Worm (Caenorhabditis elegans) whole organism, mixed stage, embryonic: Measurements from ENCODE around the gene str-177.

Source experiments
- M03D4.4 ChIP-seq: sonication (generic microtip); optimal IDR thresholded peaks from 2 replicates; lab custom pipeline; 2017; ENCODE audit warnings: mild to moderate bottlenecking, missing genetic modification characterization, missing compliant biosample characterization
- blmp-1 ChIP-seq: fragments of 150-350 bp; optimal IDR thresholded peaks from 2 replicates; lab custom pipeline; 2014; ENCODE audit warnings: missing biosample characterization, missing genetic modification characterization
- elt-1 ChIP-seq: sonication (generic microtip); optimal IDR thresholded peaks from 2 replicates; lab custom pipeline; 2017; ENCODE audit warnings: missing genetic modification characterization, mild to moderate bottlenecking, missing compliant biosample characterization, antibody characterized with exemption, moderate library complexity, borderline replicate concordance; ENCODE audit not compliant: insufficient read depth
- elt-3 ChIP-seq: fragments of 150-350 bp; optimal IDR thresholded peaks from 2 replicates; lab custom pipeline; 2014; ENCODE audit warnings: missing biosample characterization, missing genetic modification characterization
- hlh-1 ChIP-seq: fragments of 150-350 bp; optimal IDR thresholded peaks from 2 replicates; lab custom pipeline; 2014; ENCODE audit warnings: missing biosample characterization, missing genetic modification reagents, missing genetic modification characterization
- lsy-2 ChIP-seq: fragments of 150-350 bp; optimal IDR thresholded peaks from 2 replicates; lab custom pipeline; 2014; ENCODE audit warnings: missing biosample characterization, missing genetic modification characterization
- mab-5 ChIP-seq: fragments of 150-350 bp; optimal IDR thresholded peaks from 2 replicates; lab custom pipeline; 2014; ENCODE audit warnings: missing biosample characterization, missing genetic modification characterization
- mep-1 ChIP-seq: fragments of 150-350 bp; optimal IDR thresholded peaks from 2 replicates; lab custom pipeline; 2017; ENCODE audit warnings: missing biosample characterization, missing genetic modification reagents, missing genetic modification characterization, inconsistent platforms
- nhr-12 ChIP-seq: fragments of 150-350 bp; optimal IDR thresholded peaks from 2 replicates; lab custom pipeline; 2014; ENCODE audit warnings: missing biosample characterization, missing genetic modification characterization
- nhr-237 ChIP-seq: fragments of 150-350 bp; optimal IDR thresholded peaks from 2 replicates; lab custom pipeline; 2014; ENCODE audit warnings: missing biosample characterization, missing genetic modification characterization
- pha-4 ChIP-seq: fragments of 150-350 bp; optimal IDR thresholded peaks from 2 replicates; lab custom pipeline; 2018; ENCODE audit warnings: missing biosample characterization, missing genetic modification reagents, missing genetic modification characterization
- snpc-4 ChIP-seq: fragments of 150-350 bp; optimal IDR thresholded peaks from 2 replicates; lab custom pipeline; 2014; ENCODE audit warnings: missing biosample characterization, missing genetic modification characterization
- unc-62 ChIP-seq: fragments of 150-350 bp; optimal IDR thresholded peaks from 2 replicates; lab custom pipeline; 2014; ENCODE audit warnings: missing biosample characterization, missing genetic modification reagents, missing genetic modification characterization
- ztf-11 ChIP-seq: fragments of 150-350 bp; optimal IDR thresholded peaks from 2 replicates; lab custom pipeline; 2014; ENCODE audit warnings: missing biosample characterization, missing genetic modification characterization

DNA sequence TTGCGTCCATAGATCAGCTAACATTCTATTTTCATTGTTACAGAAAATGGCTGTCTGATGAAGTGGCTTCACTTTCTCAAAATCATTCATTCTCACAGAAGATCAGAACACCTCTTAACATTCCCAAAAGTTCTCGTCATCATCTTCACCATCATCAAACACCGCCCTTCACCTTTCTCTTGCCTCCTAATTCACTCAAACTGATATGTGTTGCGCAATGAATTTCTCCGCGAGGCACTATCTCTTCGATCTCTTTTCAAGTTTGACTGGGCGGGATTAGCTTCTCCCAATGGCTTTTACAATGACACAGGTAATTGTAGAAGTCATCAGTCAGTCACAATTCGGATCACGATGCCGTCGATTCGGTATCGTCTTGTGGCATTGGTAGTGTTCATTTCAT lies 22.8 kb upstream of the str-177 start, which contains the start of gene grd-6:
- no peak for TF ChIP-seq nhr-12 (tag; lab: Kevin White, UChicago)
- TF ChIP-seq ztf-11 = no peak
- TF ChIP-seq pha-4 (tag; lab: Kevin White, UChicago) = no peak
- no peak for TF ChIP-seq nhr-237 (tag; lab: Kevin White, UChicago)
- no peak for TF ChIP-seq elt-3 (tag; lab: Kevin White, UChicago)
- no peak for TF ChIP-seq hlh-1 (tag; lab: Kevin White, UChicago)
- no peak for TF ChIP-seq mep-1
- TF ChIP-seq mab-5 (tag; lab: Kevin White, UChicago) = no peak
- TF ChIP-seq snpc-4 (tag; lab: Kevin White, UChicago) = no peak
- TF ChIP-seq unc-62 (GFP tag; lab: Kevin White, UChicago) = no peak
- TF ChIP-seq elt-1 (tag; lab: Kevin White, UChicago) = no peak
- TF ChIP-seq M03D4.4 (tag; lab: Kevin White, UChicago) = no peak
- TF ChIP-seq blmp-1 (tag; lab: Kevin White, UChicago) = no peak
- no peak for TF ChIP-seq lsy-2 (tag; lab: Kevin White, UChicago)
